Worm (Caenorhabditis elegans) whole organism, young adult: Measurements from ENCODE around the gene H12D21.10.
A peak's percentile ranks its signal among the peaks of the same experiment; 100 is the strongest.

Experiments
- B0019.2 ChIP-seq: fragments of 200-800 bp; sonication (Bioruptor generic); conservative IDR thresholded peaks from 2 replicates; pipeline ENCODE4 v1.3.6; 2022; ENCODE audit warnings: missing genetic modification reagents, missing genetic modification characterization, missing compliant biosample characterization
- B0035.1 ChIP-seq: sonication (generic microtip); optimal IDR thresholded peaks from 2 replicates; lab custom pipeline; 2016; ENCODE audit warnings: missing genetic modification characterization, mild to moderate bottlenecking, missing compliant biosample characterization, missing genotype, missing genetic modification reagents
- B0261.1 ChIP-seq: sonication (generic microtip); optimal IDR thresholded peaks from 2 replicates; lab custom pipeline; 2016; ENCODE audit warnings: mild to moderate bottlenecking, missing genetic modification characterization, moderate library complexity, missing compliant biosample characterization
- C17E4.6 ChIP-seq: fragments of 200-800 bp; sonication (Bioruptor generic); IDR thresholded peaks from 2 replicates; pipeline ENCODE4 v1.3.6; 2022; ENCODE audit warnings: missing genetic modification reagents, missing genetic modification characterization, missing compliant biosample characterization
- D2030.7 ChIP-seq: fragments of 200-800 bp; sonication (Bioruptor generic); IDR thresholded peaks from 2 replicates; pipeline ENCODE4 v1.3.6; 2022; ENCODE audit warnings: missing genetic modification reagents, missing genetic modification characterization, missing compliant biosample characterization
- F22D6.2 ChIP-seq: sonication (generic microtip); optimal IDR thresholded peaks from 2 replicates; lab custom pipeline; 2016; ENCODE audit warnings: mild to moderate bottlenecking, missing genetic modification characterization, missing compliant biosample characterization
- F37B4.10 ChIP-seq: fragments of 200-800 bp; sonication (Bioruptor generic); IDR thresholded peaks from 2 replicates; pipeline ENCODE4 v1.3.6; 2022; ENCODE audit warnings: missing genetic modification characterization, missing compliant biosample characterization
- F39B2.1 ChIP-seq: fragments of 200-800 bp; sonication (Bioruptor generic); IDR thresholded peaks from 2 replicates; pipeline ENCODE4 v1.3.6; 2022; ENCODE audit warnings: missing genetic modification reagents, missing genetic modification characterization, missing compliant biosample characterization
- F52B5.7 ChIP-seq: sonication (generic microtip); optimal IDR thresholded peaks from 2 replicates; lab custom pipeline; 2016; ENCODE audit warnings: mild to moderate bottlenecking, missing genetic modification characterization, missing compliant biosample characterization
- F57A8.1 ChIP-seq: fragments of 200-800 bp; sonication (Bioruptor generic); optimal IDR thresholded peaks from 2 replicates; lab custom pipeline; 2018; ENCODE audit warnings: mild to moderate bottlenecking, missing genetic modification characterization, moderate library complexity, missing compliant biosample characterization
- F57C9.4 ChIP-seq: sonication (generic microtip); optimal IDR thresholded peaks from 2 replicates; lab custom pipeline; 2017; ENCODE audit warnings: mild to moderate bottlenecking, missing genetic modification characterization, missing compliant biosample characterization
- T07F8.4 ChIP-seq: sonication (generic microtip); optimal IDR thresholded peaks from 2 replicates; lab custom pipeline; 2016; ENCODE audit warnings: mild to moderate bottlenecking, missing genetic modification characterization, moderate library complexity, missing compliant biosample characterization
- Y53G8AR.9 ChIP-seq: fragments of 200-800 bp; sonication (Bioruptor generic); conservative IDR thresholded peaks from 2 replicates; pipeline ENCODE4 v1.3.6; 2022; ENCODE audit warnings: missing genetic modification reagents, missing genetic modification characterization, missing compliant biosample characterization
- Y56A3A.18 ChIP-seq: fragments of 200-800 bp; sonication (Bioruptor generic); IDR thresholded peaks from 2 replicates; pipeline ENCODE4 v1.3.6; 2022; ENCODE audit warnings: missing genetic modification reagents, missing genetic modification characterization, missing compliant biosample characterization
- Y95B8A.8 ChIP-seq: fragments of 200-800 bp; sonication (Bioruptor generic); IDR thresholded peaks from 2 replicates; pipeline ENCODE4 v1.3.6; 2022; ENCODE audit warnings: missing genetic modification reagents, missing genetic modification characterization, missing compliant biosample characterization
- akir-1 ChIP-seq: fragments of 200-800 bp; sonication (Bioruptor generic); optimal IDR thresholded peaks from 2 replicates; lab custom pipeline; 2018; ENCODE audit warnings: mild to moderate bottlenecking, missing genetic modification characterization, moderate library complexity, missing compliant biosample characterization
- aptf-3 ChIP-seq: fragments of 200-800 bp; sonication (Bioruptor generic); IDR thresholded peaks from 2 replicates; pipeline ENCODE4 v1.3.6; 2022; ENCODE audit warnings: missing genetic modification characterization, missing compliant biosample characterization
- ceh-40 ChIP-seq: fragments of 200-800 bp; sonication (Bioruptor generic); IDR thresholded peaks from 2 replicates; pipeline ENCODE4 v1.3.6; 2022; ENCODE audit warnings: missing genetic modification characterization, missing compliant biosample characterization
- ceh-58 ChIP-seq: fragments of 200-800 bp; sonication (Bioruptor generic); IDR thresholded peaks from 2 replicates; pipeline ENCODE4 v1.3.6; 2022; ENCODE audit warnings: missing genetic modification characterization, missing compliant biosample characterization
- ceh-91 ChIP-seq: fragments of 200-800 bp; sonication (Bioruptor generic); IDR thresholded peaks from 2 replicates; pipeline ENCODE4 v1.3.6; 2022; ENCODE audit warnings: missing genetic modification reagents, missing genetic modification characterization, missing compliant biosample characterization
- dpl-1 ChIP-seq: fragments of 150-350 bp; optimal IDR thresholded peaks from 2 replicates; lab custom pipeline; 2014; ENCODE audit warnings: missing biosample characterization, missing genetic modification reagents, missing genetic modification characterization
- egl-18 ChIP-seq: fragments of 200-800 bp; sonication (Bioruptor generic); IDR thresholded peaks from 2 replicates; pipeline ENCODE4 v1.3.6; 2022; ENCODE audit warnings: missing genetic modification reagents, missing genetic modification characterization, missing compliant biosample characterization
- ekl-4 ChIP-seq: fragments of 200-800 bp; sonication (Bioruptor generic); IDR thresholded peaks from 2 replicates; pipeline ENCODE4 v1.3.6; 2022; ENCODE audit warnings: missing genetic modification reagents, missing genetic modification characterization, missing compliant biosample characterization
- ets-4 ChIP-seq: fragments of 200-800 bp; sonication (Bioruptor generic); optimal IDR thresholded peaks from 2 replicates; lab custom pipeline; 2018; ENCODE audit warnings: mild to moderate bottlenecking, missing genetic modification characterization, missing compliant biosample characterization
- fkh-3 ChIP-seq: sonication (generic microtip); optimal IDR thresholded peaks from 2 replicates; lab custom pipeline; 2016; ENCODE audit warnings: mild to moderate bottlenecking, missing genetic modification characterization, missing compliant biosample characterization
- him-1 ChIP-seq: sonication (generic microtip); optimal IDR thresholded peaks from 2 replicates; lab custom pipeline; 2016; ENCODE audit warnings: missing genotype, missing genetic modification reagents, missing genetic modification characterization, missing compliant biosample characterization
- hmg-20 ChIP-seq: fragments of 200-800 bp; sonication (Bioruptor generic); IDR thresholded peaks from 2 replicates; pipeline ENCODE4 v1.3.6; 2022; ENCODE audit warnings: missing genetic modification reagents, missing genetic modification characterization, missing compliant biosample characterization
- hsf-1 ChIP-seq: fragments of 200-800 bp; sonication (Bioruptor generic); IDR thresholded peaks from 2 replicates; pipeline ENCODE4 v1.3.6; 2022; ENCODE audit warnings: missing genetic modification reagents, missing genetic modification characterization, missing compliant biosample characterization
- lag-1 ChIP-seq: fragments of 200-800 bp; sonication (Bioruptor generic); IDR thresholded peaks from 2 replicates; pipeline ENCODE4 v1.3.6; 2022; ENCODE audit warnings: missing genetic modification reagents, missing genetic modification characterization, missing compliant biosample characterization
- lin-26 ChIP-seq: fragments of 200-800 bp; sonication (Bioruptor generic); IDR thresholded peaks from 2 replicates; pipeline ENCODE4 v1.3.6; 2022; ENCODE audit warnings: missing genetic modification reagents, missing genetic modification characterization, missing compliant biosample characterization
- lir-1 ChIP-seq: fragments of 200-800 bp; sonication (Bioruptor generic); conservative IDR thresholded peaks from 2 replicates; pipeline ENCODE4 v1.3.6; 2022; ENCODE audit warnings: missing genetic modification reagents, missing genetic modification characterization, missing compliant biosample characterization
- madf-10 ChIP-seq: sonication (generic microtip); optimal IDR thresholded peaks from 2 replicates; lab custom pipeline; 2016; ENCODE audit warnings: mild to moderate bottlenecking, missing genetic modification characterization, missing compliant biosample characterization
- madf-3 ChIP-seq: fragments of 200-800 bp; sonication (Bioruptor generic); IDR thresholded peaks from 2 replicates; pipeline ENCODE4 v1.3.6; 2022; ENCODE audit warnings: missing genetic modification reagents, missing genetic modification characterization, missing compliant biosample characterization
- madf-6 ChIP-seq: fragments of 200-800 bp; sonication (Bioruptor generic); IDR thresholded peaks from 2 replicates; pipeline ENCODE4 v1.3.6; 2022; ENCODE audit warnings: missing genetic modification reagents, missing genetic modification characterization, missing compliant biosample characterization
- mcd-1 ChIP-seq: fragments of 200-800 bp; sonication (Bioruptor generic); IDR thresholded peaks from 2 replicates; pipeline ENCODE4 v1.3.6; 2022; ENCODE audit warnings: missing genetic modification reagents, missing genetic modification characterization, missing compliant biosample characterization
- nfyb-1 ChIP-seq: fragments of 200-800 bp; sonication (Bioruptor generic); IDR thresholded peaks from 2 replicates; pipeline ENCODE4 v1.3.6; 2022; ENCODE audit warnings: missing genetic modification reagents, missing genetic modification characterization, missing compliant biosample characterization
- nhr-120 ChIP-seq: fragments of 200-800 bp; sonication (Bioruptor generic); IDR thresholded peaks from 2 replicates; pipeline ENCODE4 v1.3.6; 2022; ENCODE audit warnings: missing genetic modification characterization, missing compliant biosample characterization
- nhr-179 ChIP-seq: sonication (generic microtip); optimal IDR thresholded peaks from 2 replicates; lab custom pipeline; 2016; ENCODE audit warnings: mild to moderate bottlenecking, missing genetic modification characterization, missing compliant biosample characterization
- pbrm-1 ChIP-seq: fragments of 200-800 bp; sonication (Bioruptor generic); IDR thresholded peaks from 2 replicates; pipeline ENCODE4 v1.3.6; 2022; ENCODE audit warnings: missing genetic modification reagents, missing genetic modification characterization, missing compliant biosample characterization
- pha-4 ChIP-seq: fragments of 150-350 bp; sonication (generic microtip); optimal IDR thresholded peaks from 2 replicates; lab custom pipeline; 2014; ENCODE audit warnings: missing biosample characterization, missing genetic modification reagents, missing genetic modification characterization
- snpc-4 ChIP-seq, 5 experiments: fragments of 150-350 bp in 1 of 5; sonication (generic microtip) in 4 of 5; optimal IDR thresholded peaks; 2 replicates each; lab custom pipeline; 2014 to 2018; ENCODE audit warnings: missing genetic modification characterization in 5 of 5, missing biosample characterization in 3 of 5, antibody characterized with exemption in 2 of 5, mild to moderate bottlenecking in 2 of 5, missing compliant biosample characterization in 2 of 5, missing genotype in 2 of 5, moderate library complexity in 2 of 5, missing genetic modification reagents in 1 of 5
- tbp1 ChIP-seq: fragments of 200-800 bp; sonication (Bioruptor generic); optimal IDR thresholded peaks from 2 replicates; lab custom pipeline; 2018; ENCODE audit warnings: mild to moderate bottlenecking, missing genetic modification characterization, missing compliant biosample characterization
- unc-130 ChIP-seq: sonication (generic microtip); optimal IDR thresholded peaks from 2 replicates; lab custom pipeline; 2016; ENCODE audit warnings: missing genetic modification reagents, missing genetic modification characterization, missing compliant biosample characterization
- zfh-2 ChIP-seq: fragments of 200-800 bp; sonication (Bioruptor generic); conservative IDR thresholded peaks from 2 replicates; pipeline ENCODE4 v1.3.6; 2022; ENCODE audit warnings: missing genetic modification reagents, missing genetic modification characterization, missing compliant biosample characterization
- zim-3 ChIP-seq: sonication (generic microtip); optimal IDR thresholded peaks from 2 replicates; lab custom pipeline; 2017; ENCODE audit warnings: mild to moderate bottlenecking, missing genetic modification characterization, moderate library complexity, missing compliant biosample characterization
- ztf-18 ChIP-seq: sonication (generic microtip); optimal IDR thresholded peaks from 2 replicates; lab custom pipeline; 2016; ENCODE audit warnings: missing genotype, mild to moderate bottlenecking, missing genetic modification characterization, missing compliant biosample characterization
- ztf-22 ChIP-seq: fragments of 200-800 bp; sonication (Bioruptor generic); optimal IDR thresholded peaks from 2 replicates; lab custom pipeline; 2018; ENCODE audit warnings: mild to moderate bottlenecking, missing genetic modification characterization, moderate library complexity, missing compliant biosample characterization
- ztf-25 ChIP-seq: fragments of 200-800 bp; sonication (Bioruptor generic); IDR thresholded peaks from 2 replicates; pipeline ENCODE4 v1.3.6; 2022; ENCODE audit warnings: missing genetic modification reagents, missing genetic modification characterization, missing compliant biosample characterization
- ztf-26 ChIP-seq: sonication (generic microtip); optimal IDR thresholded peaks from 2 replicates; lab custom pipeline; 2017; ENCODE audit warnings: missing genetic modification characterization, missing compliant biosample characterization
- ztf-28 ChIP-seq: fragments of 200-800 bp; sonication (Bioruptor generic); IDR thresholded peaks from 2 replicates; pipeline ENCODE4 v1.3.6; 2022; ENCODE audit warnings: missing genetic modification reagents, missing genetic modification characterization, missing compliant biosample characterization

Gene H12D21.10

DNA sequence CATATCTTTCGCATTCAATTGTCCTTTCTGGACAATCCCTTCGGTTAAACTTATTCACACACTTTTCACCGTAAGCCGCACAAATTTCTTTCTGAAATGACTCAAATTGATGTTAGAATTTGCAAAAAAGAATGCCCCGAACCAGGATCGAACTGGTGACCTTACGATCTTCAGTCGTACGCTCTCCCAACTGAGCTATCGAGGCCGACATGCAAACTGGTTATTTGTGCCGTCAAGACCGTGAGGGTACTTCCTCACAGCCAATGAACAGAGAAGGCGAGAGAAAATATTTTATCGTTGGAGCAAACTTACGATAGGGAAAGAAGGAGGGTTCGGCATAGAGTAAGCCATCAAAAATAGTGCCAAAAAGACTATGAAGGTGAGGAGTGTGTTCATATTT lies 23.3 kb upstream of the H12D21.10 start (continued):
- no peak for TF ChIP-seq ceh-58
- TF ChIP-seq dpl-1 (GFP tag; lab: Kevin White, UChicago), result no peak
- no peak for TF ChIP-seq F37B4.10 (GFP tag; lab: Robert Waterston, UW)
- TF ChIP-seq madf-6 (GFP tag; lab: Robert Waterston, UW), result peak; percentile 67
- TF ChIP-seq ceh-91 (GFP tag; lab: Robert Waterston, UW), result no peak
- TF ChIP-seq nfyb-1 (GFP tag; lab: Robert Waterston, UW), result peak; percentile 76
- no peak for TF ChIP-seq F39B2.1 (GFP tag; lab: Robert Waterston, UW)
- peak; percentile 40 for TF ChIP-seq D2030.7
- no peak for TF ChIP-seq C17E4.6
- no peak for TF ChIP-seq ztf-22
- no peak for TF ChIP-seq nhr-120
- peak; percentile 65; the same call in 1 of the 2 replicates for TF ChIP-seq hsf-1 (GFP tag; lab: Robert Waterston, UW)
- peak; percentile 44; the same call in 1 of the 2 replicates for TF ChIP-seq Y56A3A.18 (GFP tag; lab: Robert Waterston, UW)
- peak; percentile 86 for TF ChIP-seq B0261.1 (tag; lab: Kevin White, UChicago)
- no peak for TF ChIP-seq lin-26 (GFP tag; lab: Robert Waterston, UW)
- no peak for TF ChIP-seq madf-3
- no peak for TF ChIP-seq unc-130 (GFP tag; lab: Kevin White, UChicago)
- TF ChIP-seq T07F8.4, result no peak
- no peak for TF ChIP-seq pha-4
- 0 out of 2 replicates have a peak, but pooled peaks have one; percentile 48 for TF ChIP-seq ekl-4 (GFP tag; lab: Robert Waterston, UW)
- no peak for TF ChIP-seq fkh-3 (tag; lab: Kevin White, UChicago)
- no peak for TF ChIP-seq ztf-26 (tag; lab: Kevin White, UChicago)
- no peak for TF ChIP-seq zfh-2 (GFP tag; lab: Robert Waterston, UW)
- no peak for TF ChIP-seq egl-18 (GFP tag; lab: Robert Waterston, UW)
- no peak for TF ChIP-seq ceh-40 (GFP tag; lab: Robert Waterston, UW)
- no peak for TF ChIP-seq ets-4
- TF ChIP-seq hmg-20 (GFP tag; lab: Robert Waterston, UW), result peak; percentile 33; the same call in 1 of the 2 replicates
- TF ChIP-seq ztf-18 (tag; lab: Kevin White, UChicago), result peak; percentile 18
- no peak for TF ChIP-seq F57A8.1 (GFP tag; lab: Kevin White, UChicago)
- peak; percentile 96 for TF ChIP-seq snpc-4 (GFP tag; optimal IDR thresholded peaks at IDR 0.05; lab: Kevin White, UChicago)
- peak; percentile 97 to 99 (median 98) for TF ChIP-seq snpc-4 (tag; optimal IDR thresholded peaks at IDR 0.05; lab: Kevin White, UChicago)
- TF ChIP-seq B0035.1 (tag; lab: Kevin White, UChicago), result no peak
- TF ChIP-seq madf-10 (tag; lab: Kevin White, UChicago), result peak; percentile 28
- peak; percentile 3 for TF ChIP-seq zim-3 (tag; lab: Kevin White, UChicago)
- peak; percentile 100 for TF ChIP-seq tbp1 (GFP tag; lab: Kevin White, UChicago)
- TF ChIP-seq aptf-3 (GFP tag; lab: Robert Waterston, UW), result no peak
- no peak for TF ChIP-seq Y95B8A.8
- no peak for TF ChIP-seq lir-1
- TF ChIP-seq pbrm-1 (GFP tag; lab: Robert Waterston, UW), result no peak
- TF ChIP-seq mcd-1 (GFP tag; lab: Robert Waterston, UW), result peak; percentile 64
- TF ChIP-seq F22D6.2 (tag; lab: Kevin White, UChicago), result no peak
- TF ChIP-seq F52B5.7 (tag; lab: Kevin White, UChicago), result no peak
- peak; percentile 86 for TF ChIP-seq him-1 (tag; lab: Kevin White, UChicago)
- TF ChIP-seq B0019.2, result no peak
- no peak for TF ChIP-seq lag-1
- no peak for TF ChIP-seq ztf-28
- no peak for TF ChIP-seq F57C9.4
- TF ChIP-seq akir-1, result no peak
- 0 out of 2 replicates have a peak, but pooled peaks have one; percentile 62 for TF ChIP-seq ztf-25 (GFP tag; lab: Robert Waterston, UW)
- TF ChIP-seq Y53G8AR.9 (GFP tag; lab: Robert Waterston, UW), result 0 out of 2 replicates have a peak, but pooled peaks have one; percentile 25
- no peak for TF ChIP-seq nhr-179 (tag; lab: Kevin White, UChicago)
